Worm (Caenorhabditis elegans) whole organism, mixed stage, embryonic: ENCODE measurements around the gene C17B7.5.

ENCODE experiments used
- M03D4.4 ChIP-seq: sonication (generic microtip); optimal IDR thresholded peaks from 2 replicates; lab custom pipeline; 2017; ENCODE audit warnings: mild to moderate bottlenecking, missing genetic modification characterization, missing compliant biosample characterization
- bed-3 ChIP-seq: fragments of 200-800 bp; sonication (Bioruptor generic); optimal IDR thresholded peaks from 3 replicates; lab custom pipeline; 2018; ENCODE audit warnings: mild to moderate bottlenecking, missing genetic modification characterization, moderate library complexity, missing compliant biosample characterization
- blmp-1 ChIP-seq: fragments of 150-350 bp; optimal IDR thresholded peaks from 2 replicates; lab custom pipeline; 2014; ENCODE audit warnings: missing biosample characterization, missing genetic modification characterization
- ceh-39 ChIP-seq: fragments of 150-350 bp; optimal IDR thresholded peaks from 2 replicates; lab custom pipeline; 2014; ENCODE audit warnings: missing biosample characterization, missing genetic modification characterization
- ceh-43 ChIP-seq: fragments of 200-800 bp; sonication (Bioruptor generic); optimal IDR thresholded peaks from 2 replicates; lab custom pipeline; 2018; ENCODE audit warnings: mild to moderate bottlenecking, missing genetic modification characterization, moderate library complexity, missing compliant biosample characterization
- ces-1 ChIP-seq: fragments of 150-350 bp; optimal IDR thresholded peaks from 2 replicates; lab custom pipeline; 2014; ENCODE audit warnings: missing biosample characterization, missing genetic modification reagents, missing genetic modification characterization
- cnd-1 ChIP-seq: fragments of 200-800 bp; sonication (Bioruptor generic); optimal IDR thresholded peaks from 2 replicates; lab custom pipeline; 2018; ENCODE audit warnings: mild to moderate bottlenecking, missing genetic modification characterization, missing compliant biosample characterization
- drap-1 ChIP-seq: fragments of 200-800 bp; sonication (Bioruptor generic); optimal IDR thresholded peaks from 3 replicates; lab custom pipeline; 2018; ENCODE audit warnings: mild to moderate bottlenecking, missing genetic modification characterization, missing compliant biosample characterization
- elt-1 ChIP-seq: sonication (generic microtip); optimal IDR thresholded peaks from 2 replicates; lab custom pipeline; 2017; ENCODE audit warnings: missing genetic modification characterization, mild to moderate bottlenecking, missing compliant biosample characterization, antibody characterized with exemption, moderate library complexity, borderline replicate concordance; ENCODE audit not compliant: insufficient read depth
- elt-3 ChIP-seq: fragments of 150-350 bp; optimal IDR thresholded peaks from 2 replicates; lab custom pipeline; 2014; ENCODE audit warnings: missing biosample characterization, missing genetic modification characterization
- flh-1 ChIP-seq: fragments of 200-800 bp; sonication (Bioruptor generic); optimal IDR thresholded peaks from 2 replicates; lab custom pipeline; 2018; ENCODE audit warnings: mild to moderate bottlenecking, missing genetic modification characterization, moderate library complexity, missing compliant biosample characterization
- ham-2 ChIP-seq: fragments of 200-800 bp; sonication (Bioruptor generic); optimal IDR thresholded peaks from 2 replicates; lab custom pipeline; 2018; ENCODE audit warnings: mild to moderate bottlenecking, missing genetic modification characterization, missing compliant biosample characterization
- hlh-1 ChIP-seq: fragments of 150-350 bp; optimal IDR thresholded peaks from 2 replicates; lab custom pipeline; 2014; ENCODE audit warnings: missing biosample characterization, missing genetic modification reagents, missing genetic modification characterization
- lin-13 ChIP-seq: fragments of 150-350 bp; optimal IDR thresholded peaks from 2 replicates; lab custom pipeline; 2014; ENCODE audit warnings: missing biosample characterization, missing genetic modification characterization
- lsy-2 ChIP-seq: fragments of 150-350 bp; optimal IDR thresholded peaks from 2 replicates; lab custom pipeline; 2014; ENCODE audit warnings: missing biosample characterization, missing genetic modification characterization
- mep-1 ChIP-seq: fragments of 150-350 bp; optimal IDR thresholded peaks from 2 replicates; lab custom pipeline; 2017; ENCODE audit warnings: missing biosample characterization, missing genetic modification reagents, missing genetic modification characterization, inconsistent platforms
- mls-2 ChIP-seq: sonication (generic microtip); optimal IDR thresholded peaks from 2 replicates; lab custom pipeline; 2016; ENCODE audit warnings: mild to moderate bottlenecking, missing genetic modification characterization, moderate library complexity, missing compliant biosample characterization
- nhr-12 ChIP-seq: fragments of 150-350 bp; optimal IDR thresholded peaks from 2 replicates; lab custom pipeline; 2014; ENCODE audit warnings: missing biosample characterization, missing genetic modification characterization
- nhr-2 ChIP-seq: fragments of 150-350 bp; optimal IDR thresholded peaks from 2 replicates; lab custom pipeline; 2014; ENCODE audit warnings: missing biosample characterization, missing genetic modification characterization
- nhr-237 ChIP-seq: fragments of 150-350 bp; optimal IDR thresholded peaks from 2 replicates; lab custom pipeline; 2014; ENCODE audit warnings: missing biosample characterization, missing genetic modification characterization
- nhr-28 ChIP-seq: fragments of 150-350 bp; optimal IDR thresholded peaks from 2 replicates; lab custom pipeline; 2014; ENCODE audit warnings: missing biosample characterization, missing genetic modification characterization
- nhr-76 ChIP-seq: sonication (generic microtip); optimal IDR thresholded peaks from 2 replicates; lab custom pipeline; 2017; ENCODE audit warnings: missing biosample characterization, missing genetic modification characterization
- pha-4 ChIP-seq: fragments of 150-350 bp; optimal IDR thresholded peaks from 2 replicates; lab custom pipeline; 2018; ENCODE audit warnings: missing biosample characterization, missing genetic modification reagents, missing genetic modification characterization
- sptf-1 ChIP-seq: sonication (generic microtip); optimal IDR thresholded peaks from 2 replicates; lab custom pipeline; 2017; ENCODE audit warnings: mild to moderate bottlenecking, missing genetic modification characterization, moderate library complexity, missing compliant biosample characterization
- unc-120 ChIP-seq: sonication (generic microtip); optimal IDR thresholded peaks from 2 replicates; lab custom pipeline; 2017; ENCODE audit warnings: missing genetic modification characterization, missing compliant biosample characterization; ENCODE audit not compliant: poor library complexity, severe bottlenecking
- unc-39 ChIP-seq: fragments of 150-350 bp; optimal IDR thresholded peaks from 2 replicates; lab custom pipeline; 2014; ENCODE audit warnings: missing biosample characterization, missing genetic modification characterization
- unc-62 ChIP-seq: fragments of 150-350 bp; optimal IDR thresholded peaks from 2 replicates; lab custom pipeline; 2014; ENCODE audit warnings: missing biosample characterization, missing genetic modification reagents, missing genetic modification characterization
- zip-8 ChIP-seq: fragments of 150-350 bp; optimal IDR thresholded peaks from 2 replicates; lab custom pipeline; 2014; ENCODE audit warnings: missing biosample characterization, missing genetic modification characterization
- ztf-11 ChIP-seq: fragments of 150-350 bp; optimal IDR thresholded peaks from 2 replicates; lab custom pipeline; 2014; ENCODE audit warnings: missing biosample characterization, missing genetic modification characterization

The C17B7.5 gene

DNA sequence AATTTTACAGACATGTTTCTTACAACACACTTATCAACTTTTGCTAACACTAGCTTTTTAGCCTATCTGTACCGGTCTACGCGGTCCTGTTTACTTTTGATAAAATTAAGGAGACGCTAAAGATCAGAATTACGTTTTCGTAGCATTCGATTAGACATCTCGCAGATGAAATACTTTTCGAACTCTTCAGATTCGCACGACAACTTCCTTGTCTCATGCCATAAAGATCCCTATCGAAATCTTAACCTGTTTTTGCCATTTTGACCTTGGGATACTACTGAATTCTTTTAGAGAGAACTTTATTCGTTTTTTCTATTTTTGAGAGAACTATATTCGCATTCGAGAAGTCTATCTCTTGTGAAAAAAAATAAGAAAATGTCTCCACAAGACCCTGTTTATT, at the start of gene C17B7.5:
TSS of gene C17B7.5 (plus strand) at position 301 of the 400 bp plus-strand sequence.
- no peak for TF ChIP-seq lsy-2 (tag; lab: Kevin White, UChicago)
- no peak for TF ChIP-seq M03D4.4 (tag; lab: Kevin White, UChicago)
- no peak for TF ChIP-seq hlh-1 (tag; lab: Kevin White, UChicago)
- no peak for TF ChIP-seq unc-120
- no peak for TF ChIP-seq mep-1
- no peak for TF ChIP-seq flh-1
- TF ChIP-seq sptf-1 (tag; lab: Kevin White, UChicago), result no peak
- no peak for TF ChIP-seq lin-13 (tag; lab: Kevin White, UChicago)
- TF ChIP-seq ham-2, result no peak
- no peak for TF ChIP-seq nhr-237 (tag; lab: Kevin White, UChicago)
- no peak for TF ChIP-seq blmp-1 (tag; lab: Kevin White, UChicago)
- TF ChIP-seq, all 35 proteins: peak for 0

DNA sequence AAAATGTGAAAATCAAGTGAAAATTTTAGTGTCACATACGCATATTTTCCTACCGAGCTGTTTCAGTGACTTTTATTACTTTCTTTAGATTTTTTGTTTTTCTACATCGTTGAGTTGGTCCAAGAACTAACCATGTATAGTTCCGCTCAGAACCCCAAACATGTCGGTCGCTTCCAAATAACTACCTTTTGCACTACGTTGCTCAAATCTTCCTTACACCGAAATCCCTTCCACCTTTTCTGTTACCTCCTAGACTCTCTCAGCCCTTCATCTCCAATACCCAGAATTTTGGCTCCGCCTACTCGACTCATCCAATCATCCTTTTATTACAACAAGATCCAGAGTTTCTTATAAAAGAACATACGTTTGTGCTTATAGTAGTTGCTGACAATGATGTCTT, 48.8 kb upstream of the C17B7.5 start, which contains the start of gene F35F10.5:
TSS of gene F35F10.5 (plus strand) at position 301 of the 400 bp plus-strand sequence.
- TF ChIP-seq nhr-237 (tag; lab: Kevin White, UChicago), result no peak
- no peak for TF ChIP-seq cnd-1 (tag; lab: Kevin White, UChicago)
- no peak for TF ChIP-seq nhr-2 (tag; lab: Kevin White, UChicago)
- no peak for TF ChIP-seq elt-3
- no peak for TF ChIP-seq unc-39 (tag; lab: Kevin White, UChicago)
- TF ChIP-seq elt-1 (tag; lab: Kevin White, UChicago), result no peak
- no peak for TF ChIP-seq nhr-12 (tag; lab: Kevin White, UChicago)
- TF ChIP-seq lsy-2 (tag; lab: Kevin White, UChicago), result no peak
- TF ChIP-seq, all 35 proteins: peak for 0

DNA sequence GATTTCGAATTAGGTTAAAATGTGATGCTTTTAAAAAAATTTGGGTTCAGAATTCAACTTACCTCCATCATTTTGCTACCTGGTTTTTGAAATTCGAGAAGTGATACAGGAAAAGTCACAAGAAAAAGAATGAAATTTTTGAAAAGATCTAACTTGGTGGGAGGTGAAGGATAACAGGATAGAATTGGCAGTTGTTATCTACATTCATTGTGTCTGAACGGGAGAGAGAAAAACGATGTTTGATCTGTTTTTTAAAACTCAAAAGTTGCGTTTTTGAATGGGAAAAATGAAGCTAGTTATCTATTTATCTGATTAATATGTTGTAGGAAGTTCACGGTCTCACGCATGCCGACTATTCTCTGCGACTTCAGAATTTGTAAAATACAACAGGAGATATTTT, 46.1 kb upstream of the C17B7.5 start, which contains the start of gene F35F10.7:
TSS of gene F35F10.7 (minus strand) at position 101 of the 400 bp plus-strand sequence.
- TF ChIP-seq ztf-11 (no peak), ceh-39 (tag; lab: Kevin White, UChicago) (no peak), unc-62 (no peak), elt-3 (no peak), elt-1 (tag; lab: Kevin White, UChicago) (no peak), drap-1 (no peak), unc-39 (tag; lab: Kevin White, UChicago) (no peak), cnd-1 (tag; lab: Kevin White, UChicago) (no peak), blmp-1 (tag; lab: Kevin White, UChicago) (no peak), sptf-1 (tag; lab: Kevin White, UChicago) (no peak), nhr-2 (tag; lab: Kevin White, UChicago) (no peak), nhr-76 (tag; lab: Kevin White, UChicago) (no peak), lin-13 (tag; lab: Kevin White, UChicago) (no peak)
- TF ChIP-seq, all 35 proteins: peak for 0

DNA sequence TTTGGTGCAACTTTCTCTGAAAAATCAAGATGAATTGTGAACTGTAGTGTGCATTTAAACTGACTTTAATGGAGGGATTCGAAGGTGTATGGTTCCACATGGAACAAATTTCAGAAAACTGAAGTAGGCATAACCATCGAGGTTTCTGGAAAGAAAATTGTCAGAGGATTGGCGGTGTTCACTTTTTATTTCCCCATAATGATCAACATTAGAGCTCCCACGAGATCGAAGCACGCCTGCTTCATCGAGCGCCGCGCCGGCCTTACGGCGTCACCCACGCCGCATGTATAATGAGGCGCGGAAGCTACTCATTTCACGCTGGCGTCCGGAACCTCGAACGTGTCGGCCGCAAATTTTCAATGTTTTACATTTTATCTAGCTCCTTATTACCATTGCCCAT, 45.3 kb upstream of the C17B7.5 start:
- no peak for TF ChIP-seq ztf-11
- no peak for TF ChIP-seq cnd-1 (tag; lab: Kevin White, UChicago)
- no peak for TF ChIP-seq lsy-2 (tag; lab: Kevin White, UChicago)
- TF ChIP-seq unc-39 (tag; lab: Kevin White, UChicago), result no peak

DNA sequence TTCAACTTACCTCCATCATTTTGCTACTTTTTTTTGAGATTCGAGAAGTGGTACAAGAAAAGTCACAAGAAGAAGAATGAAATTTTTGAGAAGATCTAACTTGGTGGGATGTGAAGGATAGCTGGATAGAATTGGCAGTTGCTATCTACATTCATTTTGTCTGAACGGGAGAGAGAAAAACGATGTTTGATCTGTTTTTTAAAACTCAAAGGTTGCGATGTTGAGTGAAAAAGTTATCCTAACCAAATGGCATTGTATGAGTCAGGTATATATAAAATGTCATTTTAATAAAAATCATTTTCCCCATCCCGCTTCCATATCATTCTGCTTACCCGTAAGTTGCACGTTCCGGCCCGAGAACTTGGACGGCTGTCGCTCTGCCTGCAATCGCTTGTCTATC, 44.2 kb upstream of the C17B7.5 start, which contains the start of gene F35F10.6:
TSS of gene F35F10.6 (minus strand) at position 101 of the 400 bp plus-strand sequence.
- TF ChIP-seq ztf-11 (no peak), bed-3 (GFP tag; lab: Kevin White, UChicago) (no peak), mls-2 (tag; lab: Kevin White, UChicago) (no peak), ham-2 (no peak), sptf-1 (tag; lab: Kevin White, UChicago) (no peak), ceh-43 (no peak), unc-120 (no peak), nhr-76 (tag; lab: Kevin White, UChicago) (no peak), mep-1 (no peak), drap-1 (no peak), cnd-1 (tag; lab: Kevin White, UChicago) (no peak), zip-8 (no peak), unc-62 (no peak), lsy-2 (tag; lab: Kevin White, UChicago) (no peak), blmp-1 (tag; lab: Kevin White, UChicago) (no peak), unc-39 (tag; lab: Kevin White, UChicago) (no peak), pha-4 (tag; lab: Kevin White, UChicago) (no peak), ces-1 (GFP tag; lab: Kevin White, UChicago) (no peak), nhr-28 (tag; lab: Kevin White, UChicago) (no peak), nhr-237 (tag; lab: Kevin White, UChicago) (no peak)
- TF ChIP-seq, all 35 proteins: peak for 0
